Fruit fly (Drosophila melanogaster) whole organism, embryonic: ENCODE data around the gene CG9044.

Experiments used
- Ada2b ChIP-seq: fragments of 200-800 bp; sonication (Bioruptor generic); IDR thresholded peaks from 2 replicates; pipeline ENCODE4 v1.3.6; 2022; ENCODE audit warnings: missing biosample characterization, missing genetic modification characterization
- CG10209 ChIP-seq: fragments of 200-800 bp; sonication (Bioruptor generic); optimal IDR thresholded peaks from 3 replicates; lab custom pipeline; 2017; ENCODE audit warnings: missing biosample characterization, mild to moderate bottlenecking, missing genetic modification characterization, missing genetic modification reagents
- CG11696 ChIP-seq: fragments of 200-800 bp; sonication (Bioruptor generic); IDR thresholded peaks from 2 replicates; pipeline ENCODE4 v1.3.6; 2022; ENCODE audit warnings: missing biosample characterization, missing genetic modification characterization
- CG12236 ChIP-seq: fragments of 200-800 bp; sonication (Bioruptor generic); optimal IDR thresholded peaks from 2 replicates; lab custom pipeline; 2016; ENCODE audit warnings: missing biosample characterization, missing genetic modification characterization
- CG12769 ChIP-seq: fragments of 200-800 bp; sonication (Bioruptor generic); optimal IDR thresholded peaks from 2 replicates; lab custom pipeline; 2019; ENCODE audit warnings: missing biosample characterization, mild to moderate bottlenecking, missing genetic modification characterization, moderate library complexity
- CG13894 ChIP-seq: fragments of 200-800 bp; sonication (Bioruptor generic); optimal IDR thresholded peaks from 3 replicates; lab custom pipeline; 2018; ENCODE audit warnings: missing biosample characterization, mild to moderate bottlenecking, missing genetic modification characterization, moderate library complexity
- CG16779 ChIP-seq: fragments of 200-800 bp; sonication (Bioruptor generic); IDR thresholded peaks from 2 replicates; pipeline ENCODE4 v1.3.6; 2022; ENCODE audit warnings: missing biosample characterization, missing genetic modification characterization
- CG17568 ChIP-seq: fragments of 200-800 bp; sonication (Bioruptor generic); optimal IDR thresholded peaks from 2 replicates; lab custom pipeline; 2018; ENCODE audit warnings: missing biosample characterization, mild to moderate bottlenecking, missing genetic modification characterization, moderate library complexity
- CG18599 ChIP-seq: fragments of 200-800 bp; sonication (Bioruptor generic); optimal IDR thresholded peaks from 3 replicates; lab custom pipeline; 2017; ENCODE audit warnings: missing biosample characterization, missing genetic modification characterization, mild to moderate bottlenecking, moderate library complexity, missing genetic modification reagents
- CG2875 ChIP-seq: fragments of 200-800 bp; sonication (Bioruptor generic); optimal IDR thresholded peaks from 2 replicates; lab custom pipeline; 2017; ENCODE audit warnings: missing biosample characterization, mild to moderate bottlenecking, missing genetic modification characterization, missing genetic modification reagents
- CG31441 ChIP-seq: fragments of 200-800 bp; sonication (Bioruptor generic); IDR thresholded peaks from 2 replicates; pipeline ENCODE4 v1.3.6; 2022; ENCODE audit warnings: missing biosample characterization, missing genetic modification characterization
- CG8765 ChIP-seq: fragments of 200-800 bp; sonication (Bioruptor generic); IDR thresholded peaks from 2 replicates; pipeline ENCODE4 v1.3.6; 2022; ENCODE audit warnings: missing biosample characterization, missing genetic modification characterization
- CG9797 ChIP-seq: fragments of 200-800 bp; sonication (Bioruptor generic); optimal IDR thresholded peaks from 3 replicates; lab custom pipeline; 2018; ENCODE audit warnings: missing biosample characterization, mild to moderate bottlenecking, missing genetic modification characterization
- D ChIP-seq, 2 experiments: fragments of 200-800 bp in 1 of 2; fragments of >200 bp in 1 of 2; sonication (Bioruptor generic) in 1 of 2; optimal IDR thresholded peaks; 2 replicates in 1 of 2; 3 replicates in 1 of 2; lab custom pipeline; 2017; ENCODE audit warnings: mild to moderate bottlenecking in 1 of 2, missing biosample characterization in 1 of 2, missing genetic modification characterization in 1 of 2, missing genetic modification reagents in 1 of 2
- Dad ChIP-seq: fragments of 200-800 bp; sonication (Bioruptor generic); optimal IDR thresholded peaks from 3 replicates; lab custom pipeline; 2016; ENCODE audit warnings: missing biosample characterization, missing genetic modification characterization
- Doc2 ChIP-seq: fragments of 200-800 bp; sonication (Bioruptor generic); IDR thresholded peaks from 2 replicates; pipeline ENCODE4 v1.3.6; 2022; ENCODE audit warnings: missing biosample characterization, missing genetic modification characterization
- Doc3 ChIP-seq: fragments of 200-800 bp; sonication (Bioruptor generic); IDR thresholded peaks from 3 replicates; pipeline ENCODE4 v1.3.6; 2022; ENCODE audit warnings: missing biosample characterization, missing genetic modification characterization; ENCODE audit not compliant: partially characterized antibody
- Hey ChIP-seq: fragments of 200-800 bp; sonication (Bioruptor generic); optimal IDR thresholded peaks from 3 replicates; lab custom pipeline; 2018; ENCODE audit warnings: missing biosample characterization, mild to moderate bottlenecking, missing genetic modification characterization
- Hmr ChIP-seq: fragments of 200-800 bp; sonication (Bioruptor generic); optimal IDR thresholded peaks from 3 replicates; lab custom pipeline; 2017; ENCODE audit warnings: mild to moderate bottlenecking, missing biosample characterization, missing genetic modification reagents, missing genetic modification characterization
- MESR4 ChIP-seq: fragments of 200-800 bp; sonication (Bioruptor generic); optimal IDR thresholded peaks from 2 replicates; lab custom pipeline; 2018; ENCODE audit warnings: missing biosample characterization, mild to moderate bottlenecking, missing genetic modification characterization, moderate library complexity
- Mrtf ChIP-seq: fragments of 200-800 bp; sonication (Bioruptor generic); IDR thresholded peaks from 3 replicates; pipeline ENCODE4 v1.3.6; 2022; ENCODE audit warnings: missing biosample characterization, missing genetic modification characterization
- Neu2 ChIP-seq: fragments of 200-800 bp; sonication (Bioruptor generic); optimal IDR thresholded peaks from 3 replicates; lab custom pipeline; 2016; ENCODE audit warnings: missing biosample characterization, missing genetic modification characterization, borderline replicate concordance
- br ChIP-seq: fragments of >200 bp; optimal IDR thresholded peaks from 2 replicates; lab custom pipeline; 2017
- cas ChIP-seq: fragments of 200-800 bp; sonication (Bioruptor generic); IDR thresholded peaks from 2 replicates; pipeline ENCODE4 v1.3.6; 2022; ENCODE audit warnings: missing biosample characterization, missing genetic modification characterization
- chif ChIP-seq, 2 experiments: fragments of 200-800 bp; sonication (Bioruptor generic); optimal IDR thresholded peaks; 3 replicates each; lab custom pipeline; 2016; ENCODE audit warnings: missing biosample characterization in 2 of 2, missing genetic modification characterization in 2 of 2
- dimm ChIP-seq: fragments of 200-800 bp; sonication (Bioruptor generic); IDR thresholded peaks from 2 replicates; pipeline ENCODE4 v1.3.6; 2022; ENCODE audit warnings: missing biosample characterization, missing genetic modification characterization
- dysf ChIP-seq: fragments of 200-800 bp; sonication (Bioruptor generic); IDR thresholded peaks from 3 replicates; pipeline ENCODE4 v1.3.6; 2022; ENCODE audit warnings: missing biosample characterization, missing genetic modification characterization
- esg ChIP-seq: fragments of 200-800 bp; sonication (Bioruptor generic); conservative IDR thresholded peaks from 2 replicates; pipeline ENCODE4 v1.3.6; 2022; ENCODE audit warnings: missing biosample characterization, missing genetic modification characterization
- fru ChIP-seq: fragments of >200 bp; optimal IDR thresholded peaks from 2 replicates; lab custom pipeline; 2017
- gro ChIP-seq: fragments of 200-800 bp; sonication (Bioruptor generic); optimal IDR thresholded peaks from 2 replicates; lab custom pipeline; 2016; ENCODE audit warnings: missing biosample characterization, missing genetic modification characterization
- hb ChIP-seq: fragments of 200-800 bp; sonication (Bioruptor generic); IDR thresholded peaks from 3 replicates; pipeline ENCODE4 v1.3.6; 2022; ENCODE audit warnings: missing biosample characterization, missing genetic modification characterization; ENCODE audit not compliant: partially characterized antibody
- her ChIP-seq: fragments of 200-800 bp; sonication (Bioruptor generic); optimal IDR thresholded peaks from 2 replicates; lab custom pipeline; 2016; ENCODE audit warnings: missing biosample characterization, missing genetic modification characterization
- ind ChIP-seq: fragments of 200-800 bp; sonication (Bioruptor generic); optimal IDR thresholded peaks from 3 replicates; lab custom pipeline; 2016; ENCODE audit warnings: missing biosample characterization, missing genetic modification characterization
- klu ChIP-seq: fragments of 200-800 bp; sonication (Bioruptor generic); IDR thresholded peaks from 2 replicates; pipeline ENCODE4 v1.3.6; 2022; ENCODE audit warnings: missing biosample characterization, missing genetic modification characterization
- mam ChIP-seq: fragments of 200-800 bp; sonication (Bioruptor generic); optimal IDR thresholded peaks from 3 replicates; lab custom pipeline; 2016; ENCODE audit warnings: missing biosample characterization, missing genetic modification characterization
- oc ChIP-seq: fragments of 200-800 bp; sonication (Bioruptor generic); optimal IDR thresholded peaks from 2 replicates; lab custom pipeline; 2018; ENCODE audit warnings: missing biosample characterization, mild to moderate bottlenecking, missing genetic modification characterization, moderate library complexity
- otp ChIP-seq: fragments of 200-800 bp; sonication (Bioruptor generic); IDR thresholded peaks from 3 replicates; pipeline ENCODE4, ENCODE4 v1.3.6; 2022; ENCODE audit warnings: missing biosample characterization, missing genetic modification characterization
- pb ChIP-seq: fragments of 200-800 bp; sonication (Bioruptor generic); optimal IDR thresholded peaks from 3 replicates; lab custom pipeline; 2016; ENCODE audit warnings: missing biosample characterization, missing genetic modification characterization
- repo ChIP-seq: fragments of 200-800 bp; sonication (Bioruptor generic); optimal IDR thresholded peaks from 2 replicates; lab custom pipeline; 2016; ENCODE audit warnings: missing biosample characterization, missing genetic modification characterization
- run ChIP-seq: fragments of 200-800 bp; sonication (Bioruptor generic); optimal IDR thresholded peaks from 3 replicates; lab custom pipeline; 2018; ENCODE audit warnings: missing biosample characterization, mild to moderate bottlenecking, missing genetic modification characterization
- shn ChIP-seq: fragments of 200-800 bp; sonication (Bioruptor generic); optimal IDR thresholded peaks from 3 replicates; lab custom pipeline; 2016; ENCODE audit warnings: missing biosample characterization, missing genetic modification characterization
- tap ChIP-seq: fragments of 200-800 bp; optimal IDR thresholded peaks from 3 replicates; lab custom pipeline; 2019; ENCODE audit warnings: missing biosample characterization, mild to moderate bottlenecking, missing genetic modification characterization, moderate library complexity
- tin ChIP-seq: fragments of 200-800 bp; sonication (Bioruptor generic); optimal IDR thresholded peaks from 3 replicates; lab custom pipeline; 2016; ENCODE audit warnings: missing biosample characterization, missing genetic modification characterization
- vnd ChIP-seq: fragments of 200-800 bp; sonication (Bioruptor generic); IDR thresholded peaks from 3 replicates; pipeline ENCODE4 v1.3.6; 2022; ENCODE audit warnings: missing biosample characterization, missing genetic modification characterization; ENCODE audit not compliant: partially characterized antibody
- zfh1 ChIP-seq: fragments of 200-800 bp; sonication (Bioruptor generic); IDR thresholded peaks from 3 replicates; pipeline ENCODE4 v1.3.6; 2022; ENCODE audit warnings: missing biosample characterization, missing genetic modification characterization

The CG9044 gene

DNA sequence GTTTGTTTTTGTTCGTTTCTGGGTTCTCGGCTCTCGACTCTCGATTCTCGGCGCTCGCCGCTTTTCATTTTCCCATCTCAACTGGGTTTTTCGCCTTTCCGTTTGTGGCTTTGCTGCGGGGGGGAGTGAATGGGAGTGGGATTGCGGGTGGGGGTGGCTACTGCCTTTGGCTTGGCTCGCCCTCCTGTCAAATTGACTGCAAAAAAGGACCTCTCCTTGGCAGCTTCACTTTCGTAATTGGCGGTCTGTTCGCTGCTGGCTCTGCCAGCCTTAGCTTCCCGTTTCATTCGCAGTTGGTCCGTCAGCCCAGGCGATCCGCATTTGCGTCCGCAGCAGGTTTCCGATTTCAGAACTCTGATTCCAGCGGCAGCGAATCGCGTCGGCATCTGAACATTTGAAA, 23.6 kb upstream of the CG9044 start, which contains the start of gene dsf:
Gene dsf (plus strand): TSS at position 301 of the 400 bp plus-strand sequence.
- TF ChIP-seq dysf, result 0 out of 3 replicates have a peak, but pooled peaks have one; percentile 11
- 0 out of 3 replicates have a peak, but pooled peaks have one; percentile 11 for TF ChIP-seq vnd (GFP tag; lab: Robert Waterston, UW)
- no peak for TF ChIP-seq CG17568 (GFP tag; lab: Kevin White, UChicago)

DNA sequence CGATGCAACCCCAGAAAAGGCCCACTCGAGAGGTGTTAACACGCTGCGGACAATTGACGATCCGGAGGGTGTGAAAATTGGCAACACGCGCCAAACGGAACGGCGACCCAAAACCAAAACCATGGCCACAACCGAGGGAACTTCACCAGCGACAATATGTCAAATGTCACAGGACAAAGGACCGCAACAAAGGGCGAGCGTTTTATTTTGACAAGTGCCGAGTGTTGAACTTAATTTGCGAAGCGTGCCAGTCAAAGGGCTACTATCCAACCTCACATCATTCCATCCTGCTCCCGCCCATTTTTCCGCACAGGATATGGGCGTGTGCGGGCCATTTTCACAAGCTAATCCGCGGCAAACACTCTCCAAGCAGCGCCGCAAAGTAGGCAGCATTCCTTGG, 21.9 kb upstream of the CG9044 start:
- TF ChIP-seq Doc3 (GFP tag; lab: Robert Waterston, UW) (no peak), D (optimal IDR thresholded peaks at IDR 0.05; lab: Kevin White, UChicago) (no peak), D (GFP tag; optimal IDR thresholded peaks at IDR 0.05; lab: Kevin White, UChicago) (peak; percentile 60), dysf (0 out of 3 replicates have a peak, but pooled peaks have one; percentile 5), Hey (tag; lab: Kevin White, UChicago) (peak; percentile 81), pb (GFP tag; lab: Kevin White, UChicago) (no peak), tin (no peak), Mrtf (GFP tag; lab: Robert Waterston, UW) (peak; percentile 14; the same call in 1 of the 3 replicates), Doc2 (GFP tag; lab: Robert Waterston, UW) (no peak), CG2875 (GFP tag; lab: Kevin White, UChicago) (no peak), repo (no peak)
- TF ChIP-seq, all 482 proteins: peak for 4

DNA sequence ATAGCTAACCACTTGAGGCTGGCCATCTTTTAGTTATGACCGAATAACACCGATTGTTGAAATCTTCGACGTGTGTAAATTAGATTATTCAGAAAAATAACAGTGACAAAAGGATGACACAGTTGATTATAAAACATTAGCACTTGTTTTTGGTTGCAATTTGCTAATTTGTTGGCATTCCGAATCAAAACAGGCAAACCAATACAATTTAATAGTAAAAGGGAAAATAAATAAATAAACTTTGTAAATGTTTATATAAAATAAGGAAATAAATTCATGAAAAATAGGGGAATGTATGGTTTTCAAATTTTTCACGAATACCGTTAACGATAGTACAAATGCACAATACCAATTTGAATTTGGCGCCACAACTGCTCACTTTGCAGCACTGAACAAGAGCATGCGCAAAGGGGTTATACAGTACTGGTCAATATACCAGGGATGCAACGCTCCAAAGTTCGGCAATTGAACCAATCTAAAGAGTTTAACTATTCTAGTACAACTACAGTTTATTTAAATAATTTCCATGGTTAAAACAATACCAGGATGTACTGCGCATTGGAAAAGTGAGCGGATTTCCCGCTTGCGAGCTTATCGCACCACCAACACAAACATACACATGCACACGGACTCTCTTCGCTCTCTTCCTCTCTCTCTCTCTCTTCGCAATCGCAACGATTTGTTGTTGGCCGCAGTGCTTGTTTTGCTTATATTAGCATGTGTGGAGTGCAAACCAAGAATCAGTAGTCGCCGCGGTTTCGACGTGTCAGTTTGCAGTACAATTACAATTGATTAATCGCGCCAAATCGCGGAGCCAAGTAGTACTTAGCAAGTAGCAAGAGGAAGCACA, 5.8 kb upstream of the CG9044 start, which contains the start of the genes Sfp26Ad and Gpdh1:
Gene Sfp26Ad (minus strand): TSS at position 76 of the 850 bp plus-strand sequence.
Gene Gpdh1 (plus strand): TSS at position 415 of the 850 bp plus-strand sequence.
- TF ChIP-seq run (tag; lab: Kevin White, UChicago), result peak; percentile 40
- TF ChIP-seq cas (GFP tag; lab: Robert Waterston, UW), result 0 out of 2 replicates have a peak, but pooled peaks have one; percentile 14
- TF ChIP-seq CG31441 (GFP tag; lab: Robert Waterston, UW), result peak; percentile 50
- peak; percentile 79 for TF ChIP-seq Dad (GFP tag; lab: Kevin White, UChicago)
- TF ChIP-seq CG10209 (GFP tag; lab: Kevin White, UChicago), result peak; percentile 74
- peak; percentile 70 for TF ChIP-seq gro (GFP tag; lab: Kevin White, UChicago)
- TF ChIP-seq her, result peak; percentile 77
- TF ChIP-seq dimm (GFP tag; lab: Robert Waterston, UW), result no peak
- TF ChIP-seq Hmr (GFP tag; lab: Kevin White, UChicago), result peak; percentile 82
- no peak for TF ChIP-seq tap (tag; lab: Kevin White, UChicago)
- peak; percentile 78 for TF ChIP-seq CG12769 (tag; lab: Kevin White, UChicago)
- no peak for TF ChIP-seq CG11696
- peak; percentile 54 for TF ChIP-seq CG9797
- peak; percentile 75; the same call in 2 of the 3 replicates for TF ChIP-seq zfh1 (GFP tag; lab: Robert Waterston, UW)
- peak; percentile 68 to 76 for TF ChIP-seq chif (GFP tag; optimal IDR thresholded peaks at IDR 0.05; lab: Kevin White, UChicago)
- peak; percentile 69 for TF ChIP-seq CG16779
- peak; percentile 65 for TF ChIP-seq MESR4 (GFP tag; lab: Kevin White, UChicago)
- no peak for TF ChIP-seq hb
- no peak for TF ChIP-seq fru
- peak; percentile 93 for TF ChIP-seq mam (GFP tag; lab: Kevin White, UChicago)
- TF ChIP-seq ind (GFP tag; lab: Kevin White, UChicago), result peak; percentile 83
- peak; percentile 46; the same call in 1 of the 2 replicates for TF ChIP-seq klu
- peak; percentile 88 for TF ChIP-seq CG18599 (GFP tag; lab: Kevin White, UChicago)
- TF ChIP-seq CG13894, result peak; percentile 60
- TF ChIP-seq br (lab: Kevin White, UChicago), result no peak
- TF ChIP-seq oc, result peak; percentile 46
- peak; percentile 54; the same call in 1 of the 2 replicates for TF ChIP-seq Ada2b (GFP tag; lab: Robert Waterston, UW)
- no peak for TF ChIP-seq otp (GFP tag; lab: Robert Waterston, UW)
- peak; percentile 35 for TF ChIP-seq CG12236 (GFP tag; lab: Kevin White, UChicago)
- TF ChIP-seq Neu2 (GFP tag; lab: Kevin White, UChicago), result peak; percentile 41
- peak; percentile 28; the same call in 1 of the 2 replicates for TF ChIP-seq esg
- TF ChIP-seq CG8765, result no peak
- peak; percentile 55 for TF ChIP-seq shn (GFP tag; lab: Kevin White, UChicago)
